Worm (Caenorhabditis elegans) whole organism, L4 larva: Measurements from ENCODE around the gene osm-8.
A peak's percentile ranks its signal among the peaks of the same experiment; 100 is the strongest.

Source experiments
- F37D6.2 ChIP-seq: sonication (generic microtip); optimal IDR thresholded peaks from 2 replicates; lab custom pipeline; 2016; ENCODE audit warnings: mild to moderate bottlenecking, missing genetic modification characterization, missing compliant biosample characterization
- R02D3.7 ChIP-seq: fragments of 150-350 bp; sonication (generic microtip); optimal IDR thresholded peaks from 3 replicates; lab custom pipeline; 2014; ENCODE audit warnings: missing biosample characterization, missing genetic modification characterization
- Y48G9A.11 ChIP-seq: fragments of 200-800 bp; sonication (Bioruptor generic); IDR thresholded peaks from 2 replicates; pipeline ENCODE4 v1.3.6; 2022; ENCODE audit warnings: missing genetic modification reagents, missing genetic modification characterization, missing compliant biosample characterization
- ZK337.2 ChIP-seq: fragments of 200-800 bp; sonication (Bioruptor generic); IDR thresholded peaks from 2 replicates; pipeline ENCODE4 v1.3.6; 2022; ENCODE audit warnings: missing genetic modification reagents, missing genetic modification characterization, missing compliant biosample characterization
- ZK546.5 ChIP-seq, 2 experiments: sonication (generic microtip); optimal IDR thresholded peaks; 2 replicates each; lab custom pipeline; 2017; ENCODE audit warnings: missing biosample characterization in 2 of 2, missing genetic modification characterization in 2 of 2
- aha-1 ChIP-seq: fragments of 150-350 bp; peaks from one replicate; lab custom pipeline; 2014; ENCODE audit warnings: missing biosample characterization, missing genetic modification characterization
- ceh-28 ChIP-seq: fragments of 150-350 bp; optimal IDR thresholded peaks from 2 replicates; lab custom pipeline; 2014; ENCODE audit warnings: missing biosample characterization, missing genetic modification reagents, missing genetic modification characterization
- ceh-44 ChIP-seq: fragments of 200-800 bp; sonication (Bioruptor generic); IDR thresholded peaks from 2 replicates; pipeline ENCODE4 v1.3.6; 2022; ENCODE audit warnings: missing genetic modification reagents, missing genetic modification characterization, missing compliant biosample characterization
- cey-2 ChIP-seq: sonication (generic microtip); optimal IDR thresholded peaks from 3 replicates; lab custom pipeline; 2017; ENCODE audit warnings: missing genetic modification characterization, mild to moderate bottlenecking, missing compliant biosample characterization, antibody characterized with exemption, borderline replicate concordance; ENCODE audit not compliant: insufficient read depth
- daf-16 ChIP-seq, 3 experiments: sonication (generic microtip); optimal IDR thresholded peaks; 2 replicates each; lab custom pipeline; 2016 to 2017; ENCODE audit warnings: missing genetic modification characterization in 3 of 3, missing genetic modification reagents in 3 of 3, mild to moderate bottlenecking in 2 of 3, missing compliant biosample characterization in 2 of 3, missing biosample characterization in 1 of 3, moderate library complexity in 1 of 3
- dmd-6 ChIP-seq: fragments of 200-800 bp; sonication (Bioruptor generic); IDR thresholded peaks from 2 replicates; pipeline ENCODE4 v1.3.6; 2022; ENCODE audit warnings: missing genetic modification reagents, missing genetic modification characterization, missing compliant biosample characterization
- dmd-9 ChIP-seq: fragments of 200-800 bp; sonication (Bioruptor generic); IDR thresholded peaks from 2 replicates; pipeline ENCODE4 v1.3.6; 2022; ENCODE audit warnings: missing genetic modification reagents, missing genetic modification characterization, missing compliant biosample characterization
- egl-27 ChIP-seq: sonication (generic microtip); optimal IDR thresholded peaks from 3 replicates; lab custom pipeline; 2017; ENCODE audit warnings: missing biosample characterization, missing genetic modification reagents, missing genetic modification characterization
- fkh-10 ChIP-seq: fragments of 150-350 bp; optimal IDR thresholded peaks from 2 replicates; lab custom pipeline; 2014; ENCODE audit warnings: missing biosample characterization, missing genetic modification reagents, missing genetic modification characterization
- gei-8 ChIP-seq: fragments of 200-800 bp; sonication (Bioruptor generic); optimal IDR thresholded peaks from 2 replicates; lab custom pipeline; 2018; ENCODE audit warnings: mild to moderate bottlenecking, missing genetic modification characterization, missing compliant biosample characterization
- hlh-30 ChIP-seq: sonication (generic microtip); optimal IDR thresholded peaks from 2 replicates; lab custom pipeline; 2017; ENCODE audit warnings: antibody characterized with exemption, mild to moderate bottlenecking, missing genetic modification characterization, missing compliant biosample characterization; ENCODE audit not compliant: insufficient read depth
- lin-15B ChIP-seq: fragments of 150-350 bp; sonication (generic microtip); optimal IDR thresholded peaks from 3 replicates; lab custom pipeline; 2014; ENCODE audit warnings: missing biosample characterization, missing genetic modification characterization
- lin-38 ChIP-seq: fragments of 200-800 bp; sonication (Bioruptor generic); IDR thresholded peaks from 2 replicates; pipeline ENCODE4 v1.3.6; 2022; ENCODE audit warnings: missing genetic modification reagents, missing genetic modification characterization, missing compliant biosample characterization
- lir-3 ChIP-seq: sonication (generic microtip); optimal IDR thresholded peaks from 2 replicates; lab custom pipeline; 2016; ENCODE audit warnings: mild to moderate bottlenecking, missing genetic modification characterization, missing compliant biosample characterization
- lsy-2 ChIP-seq, 2 experiments: fragments of 150-350 bp in 1 of 2; sonication (generic microtip) in 1 of 2; optimal IDR thresholded peaks; 2 replicates each; lab custom pipeline; 2014 to 2017; ENCODE audit warnings: missing biosample characterization in 2 of 2, missing genetic modification characterization in 2 of 2
- mdl-1 ChIP-seq, 2 experiments: fragments of 150-350 bp in 1 of 2; sonication (generic microtip) in 1 of 2; optimal IDR thresholded peaks; 2 replicates each; lab custom pipeline; 2014 to 2017; ENCODE audit warnings: missing biosample characterization in 2 of 2, missing genetic modification characterization in 2 of 2
- mdt-29 ChIP-seq: fragments of 200-800 bp; sonication (Bioruptor generic); IDR thresholded peaks from 2 replicates; pipeline ENCODE4 v1.3.6; 2022; ENCODE audit warnings: missing genetic modification reagents, missing genetic modification characterization, missing compliant biosample characterization
- mep-1 ChIP-seq: fragments of 150-350 bp; sonication (generic microtip); optimal IDR thresholded peaks from 3 replicates; lab custom pipeline; 2014; ENCODE audit warnings: missing biosample characterization, missing genetic modification characterization
- mes-2 ChIP-seq: sonication (generic microtip); optimal IDR thresholded peaks from 2 replicates; lab custom pipeline; 2016; ENCODE audit warnings: missing genotype, mild to moderate bottlenecking, missing genetic modification characterization, missing compliant biosample characterization; ENCODE audit not compliant: poor library complexity, severe bottlenecking
- nhr-25 ChIP-seq: sonication (generic microtip); optimal IDR thresholded peaks from 2 replicates; lab custom pipeline; 2017; ENCODE audit warnings: missing genetic modification characterization, mild to moderate bottlenecking, missing compliant biosample characterization, antibody characterized with exemption, moderate library complexity, borderline replicate concordance; ENCODE audit not compliant: insufficient read depth
- nhr-28 ChIP-seq: fragments of 150-350 bp; optimal IDR thresholded peaks from 2 replicates; lab custom pipeline; 2014; ENCODE audit warnings: missing biosample characterization, missing genetic modification characterization
- pqm-1 ChIP-seq: sonication (generic microtip); optimal IDR thresholded peaks from 2 replicates; lab custom pipeline; 2017; ENCODE audit warnings: missing biosample characterization, missing genetic modification characterization
- sdz-12 ChIP-seq: fragments of 200-800 bp; sonication (Bioruptor generic); optimal IDR thresholded peaks from 2 replicates; lab custom pipeline; 2018; ENCODE audit warnings: mild to moderate bottlenecking, missing genetic modification characterization, missing compliant biosample characterization
- snpc-4 ChIP-seq: fragments of 150-350 bp; optimal IDR thresholded peaks from 2 replicates; lab custom pipeline; 2014; ENCODE audit warnings: missing biosample characterization, missing genetic modification characterization
- spr-3 ChIP-seq: fragments of 200-800 bp; sonication (Bioruptor generic); optimal IDR thresholded peaks from 2 replicates; lab custom pipeline; 2018; ENCODE audit warnings: mild to moderate bottlenecking, missing genetic modification characterization, missing compliant biosample characterization
- unc-62 ChIP-seq, 3 experiments: fragments of 150-350 bp in 1 of 3; sonication (generic microtip); optimal IDR thresholded peaks in 2 of 3; peaks in 1 of 3; 1 replicate in 1 of 3; 2 replicates in 2 of 3; lab custom pipeline; 2014 to 2017; ENCODE audit warnings: missing biosample characterization in 3 of 3, missing genetic modification characterization in 3 of 3, missing genetic modification reagents in 3 of 3, missing genotype in 1 of 3
- zip-2 ChIP-seq: fragments of 150-350 bp; optimal IDR thresholded peaks from 2 replicates; lab custom pipeline; 2014; ENCODE audit warnings: missing biosample characterization, missing genetic modification characterization
- ztf-7 ChIP-seq: fragments of 150-350 bp; optimal IDR thresholded peaks from 2 replicates; lab custom pipeline; 2014; ENCODE audit warnings: missing biosample characterization, missing genetic modification characterization

The osm-8 gene

DNA sequence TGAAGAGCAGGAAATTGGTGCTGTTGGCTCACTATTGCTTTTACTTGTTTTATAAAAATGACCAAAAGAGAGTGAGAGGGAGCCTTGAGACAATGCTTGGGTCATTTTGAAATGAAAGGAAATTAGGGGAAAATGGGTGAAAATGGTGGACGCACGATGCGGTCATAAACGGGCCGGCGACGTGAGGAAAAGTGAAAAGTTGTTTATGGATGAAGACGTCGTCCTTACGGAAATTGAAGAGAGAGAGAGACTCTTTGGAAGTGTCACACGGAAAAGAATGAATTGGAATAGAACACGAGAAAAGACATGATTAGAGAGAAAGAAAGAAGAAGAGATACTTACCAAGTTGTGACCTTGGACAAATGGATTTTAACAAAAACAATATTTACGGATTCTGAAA lies 16.3 kb upstream of the osm-8 start:
- TF ChIP-seq hlh-30 = peak; percentile 57
- peak in 1 of 2 experiments; percentile 70 for TF ChIP-seq unc-62 (GFP tag; optimal IDR thresholded peaks at IDR 0.05 in 1 of 2; lab: Kevin White, UChicago)
- no peak for TF ChIP-seq unc-62 (tag; optimal IDR thresholded peaks at IDR 0.05; lab: Kevin White, UChicago)
- no peak for TF ChIP-seq nhr-25 (tag; lab: Kevin White, UChicago)
- TF ChIP-seq aha-1 (tag; lab: Kevin White, UChicago) = peak; percentile 20
- peak in 1 of 2 experiments; percentile 19 for TF ChIP-seq mdl-1 (tag; optimal IDR thresholded peaks at IDR 0.05; lab: Kevin White, UChicago)
- TF ChIP-seq daf-16 (GFP tag; optimal IDR thresholded peaks at IDR 0.05; lab: Kevin White, UChicago) = no peak
- TF ChIP-seq daf-16 (tag; optimal IDR thresholded peaks at IDR 0.05; lab: Kevin White, UChicago) = no peak

- no peak for TF ChIP-seq mes-2
- no peak for TF ChIP-seq F37D6.2 (tag; lab: Kevin White, UChicago)
- TF ChIP-seq ceh-28 (tag; lab: Kevin White, UChicago) = no peak
- TF ChIP-seq snpc-4 (tag; lab: Kevin White, UChicago) = no peak
- no peak for TF ChIP-seq fkh-10 (GFP tag; lab: Kevin White, UChicago)
- TF ChIP-seq gei-8 (GFP tag; lab: Kevin White, UChicago) = no peak
- no peak for TF ChIP-seq sdz-12 (GFP tag; lab: Kevin White, UChicago)
- no peak for TF ChIP-seq ZK546.5 (tag; optimal IDR thresholded peaks at IDR 0.05; lab: Kevin White, UChicago)
- TF ChIP-seq R02D3.7 (tag; lab: Kevin White, UChicago) = no peak
- no peak for TF ChIP-seq zip-2 (tag; lab: Kevin White, UChicago)
- no peak for TF ChIP-seq dmd-6 (GFP tag; lab: Robert Waterston, UW)
- no peak for TF ChIP-seq mdt-29
- no peak for TF ChIP-seq lsy-2 (tag; optimal IDR thresholded peaks at IDR 0.05; lab: Kevin White, UChicago)
- TF ChIP-seq ZK337.2 (GFP tag; lab: Robert Waterston, UW) = no peak
- TF ChIP-seq, all 104 proteins: peak for 0
Measured at ce11 chrII:7620413-7620812, 15.2 kb upstream of the osm-8 start, which contains the start of gene R07G3.8. Gene R07G3.8, minus strand, starts transcription at chrII:7620513.

ce11 chrII:7618212-7618611 lies 13.0 kb upstream of the osm-8 start:
- TF ChIP-seq pqm-1 (peak; percentile 92), Y48G9A.11 (GFP tag; lab: Robert Waterston, UW) (no peak), dmd-9 (GFP tag; lab: Robert Waterston, UW) (no peak), cey-2 (no peak), lin-38 (GFP tag; lab: Robert Waterston, UW) (no peak), lin-15B (tag; lab: Kevin White, UChicago) (no peak), lsy-2 (tag; optimal IDR thresholded peaks at IDR 0.05; lab: Kevin White, UChicago) (peak; percentile 4 to 23), daf-16 (GFP tag; optimal IDR thresholded peaks at IDR 0.05; lab: Kevin White, UChicago) (no peak), daf-16 (tag; optimal IDR thresholded peaks at IDR 0.05; lab: Kevin White, UChicago) (peak; percentile 18), aha-1 (tag; lab: Kevin White, UChicago) (peak; percentile 63), spr-3 (GFP tag; lab: Kevin White, UChicago) (no peak), dmd-6 (GFP tag; lab: Robert Waterston, UW) (0 out of 2 replicates have a peak, but pooled peaks have one; percentile 19), mep-1 (tag; lab: Kevin White, UChicago) (peak; percentile 11), nhr-28 (tag; lab: Kevin White, UChicago) (peak; percentile 72), ztf-7 (tag; lab: Kevin White, UChicago) (no peak), egl-27 (no peak)

DNA sequence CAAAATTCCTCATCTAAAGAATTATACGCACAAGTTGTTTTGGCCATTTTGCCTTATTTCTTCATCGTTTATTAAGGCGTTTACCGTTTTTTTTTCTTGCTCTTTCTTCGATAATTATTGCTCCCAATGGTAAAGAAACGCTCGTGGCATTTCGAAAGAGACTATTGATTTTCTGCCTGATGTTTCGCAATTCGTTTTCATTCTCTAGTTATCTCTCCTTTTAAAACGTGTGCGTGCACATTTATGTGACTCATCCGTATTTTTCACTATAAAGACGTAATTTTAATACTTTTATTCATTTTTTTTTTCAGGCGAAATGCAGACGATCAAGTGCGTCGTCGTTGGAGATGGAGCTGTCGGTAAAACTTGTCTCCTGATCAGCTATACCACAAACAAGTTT lies 10.9 kb upstream of the osm-8 start, which contains the start of gene cdc-42:
Gene cdc-42 (plus strand): TSS at position 312 of the 400 bp plus-strand sequence.
- TF ChIP-seq lir-3 (no peak), ztf-7 (tag; lab: Kevin White, UChicago) (no peak), lsy-2 (tag; optimal IDR thresholded peaks at IDR 0.05; lab: Kevin White, UChicago) (peak in 1 of 2 experiments; percentile 6), ceh-44 (GFP tag; lab: Robert Waterston, UW) (no peak)
- TF ChIP-seq, all 104 proteins: peak for 1
